Worm (Caenorhabditis elegans) whole organism, midembryonic: ENCODE data around the gene comt-5.
A peak's percentile ranks its signal among the peaks of the same experiment; 100 is the strongest.
"Not testable (repeated sequence)": the region's sequence is repeated elsewhere in the genome, so short reads cannot be mapped to it uniquely, and the experiment has no call there.

Experiments
- T22C8.4 ChIP-seq: fragments of 200-800 bp; sonication (Bioruptor generic); IDR thresholded peaks from 2 replicates; pipeline ENCODE4 v1.3.6; 2022; ENCODE audit warnings: missing genetic modification characterization, missing compliant biosample characterization
- cog-1 ChIP-seq: sonication (generic microtip); optimal IDR thresholded peaks from 2 replicates; lab custom pipeline; 2016; ENCODE audit warnings: missing genetic modification characterization, missing compliant biosample characterization
- flt-1 ChIP-seq: fragments of 200-800 bp; sonication (Bioruptor generic); IDR thresholded peaks from 2 replicates; pipeline ENCODE4 v1.3.6; 2022; ENCODE audit warnings: missing genetic modification characterization, missing compliant biosample characterization
- klf-2 ChIP-seq: fragments of 200-800 bp; sonication (Bioruptor generic); conservative IDR thresholded peaks from 2 replicates; pipeline ENCODE4 v1.3.6; 2022; ENCODE audit warnings: missing genetic modification reagents, missing genetic modification characterization, missing compliant biosample characterization
- med-1 ChIP-seq: sonication (generic microtip); optimal IDR thresholded peaks from 2 replicates; lab custom pipeline; 2017; ENCODE audit warnings: missing genetic modification characterization, mild to moderate bottlenecking, missing compliant biosample characterization, antibody characterized with exemption, missing genetic modification reagents; ENCODE audit not compliant: insufficient read depth
- ref-1 ChIP-seq: fragments of 200-800 bp; sonication (Bioruptor generic); conservative IDR thresholded peaks from 2 replicates; pipeline ENCODE4 v1.3.6; 2022; ENCODE audit warnings: missing genetic modification reagents, missing genetic modification characterization, missing compliant biosample characterization
- tab-1 ChIP-seq: fragments of 200-800 bp; sonication (Bioruptor generic); IDR thresholded peaks from 2 replicates; pipeline ENCODE4 v1.3.6; 2022; ENCODE audit warnings: missing genetic modification characterization, missing compliant biosample characterization
- ztf-23 ChIP-seq: fragments of 200-800 bp; sonication (Bioruptor generic); IDR thresholded peaks from 2 replicates; pipeline ENCODE4 v1.3.6; 2022; ENCODE audit warnings: missing genetic modification reagents, missing genetic modification characterization, missing compliant biosample characterization
- ztf-29 ChIP-seq: fragments of 200-800 bp; sonication (Bioruptor generic); IDR thresholded peaks from 2 replicates; pipeline ENCODE4 v1.3.6; 2022; ENCODE audit warnings: missing genetic modification reagents, missing genetic modification characterization, missing compliant biosample characterization

The comt-5 gene

DNA sequence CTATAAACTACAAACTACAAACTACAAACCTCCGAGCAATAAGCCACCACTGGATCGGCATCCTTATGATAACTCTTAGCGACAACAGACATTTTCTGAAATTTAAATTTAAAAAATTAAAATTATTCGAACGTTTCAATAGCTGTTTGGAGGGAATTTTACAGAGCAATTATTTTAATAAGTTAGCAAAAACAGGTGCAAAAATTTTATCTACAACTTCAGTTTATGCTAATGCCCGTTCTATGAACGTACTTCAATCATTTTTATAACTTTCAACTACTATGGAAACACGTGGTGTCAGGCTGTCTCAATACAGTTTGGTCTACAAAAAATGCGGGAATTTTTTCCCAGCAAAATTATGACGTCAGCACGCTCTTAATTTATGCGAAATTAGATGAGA lies at the start of gene comt-5:
comt-5 (minus strand) TSS at position 101 of the 400 bp plus-strand sequence.
- TF ChIP-seq klf-2 (GFP tag; lab: Robert Waterston, UW) (no peak), T22C8.4 (no peak), flt-1 (GFP tag; lab: Robert Waterston, UW) (no peak), cog-1 (no peak), ztf-23 (GFP tag; lab: Robert Waterston, UW) (no peak), med-1 (no peak), ref-1 (GFP tag; lab: Robert Waterston, UW) (no peak), tab-1 (no peak)

DNA sequence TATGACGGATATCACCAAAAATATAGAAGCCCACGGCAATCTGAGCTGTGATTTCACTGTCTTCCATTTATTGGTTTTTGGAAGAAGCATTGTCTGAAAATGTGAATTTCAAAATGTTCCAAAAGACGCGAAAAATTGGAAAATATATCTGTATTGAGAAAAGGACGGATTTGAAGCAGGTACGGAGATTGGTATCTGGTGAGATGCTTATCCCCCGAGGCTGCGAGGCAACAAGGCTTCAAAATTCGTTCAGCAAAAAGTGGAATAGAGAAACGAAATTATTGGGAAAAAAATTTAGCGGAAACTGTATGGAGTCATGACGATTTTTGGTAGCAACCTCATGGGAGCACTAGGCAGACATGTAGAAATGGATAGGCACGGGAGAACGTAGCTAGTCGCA lies 49.7 kb upstream of the comt-5 start, which contains the start of gene F36F12.1:
F36F12.1 (minus strand) TSS at position 101 of the 400 bp plus-strand sequence.
- TF ChIP-seq flt-1 (GFP tag; lab: Robert Waterston, UW) (no peak), T22C8.4 (no peak), med-1 (no peak), ref-1 (GFP tag; lab: Robert Waterston, UW) (no peak), tab-1 (no peak), cog-1 (no peak), klf-2 (GFP tag; lab: Robert Waterston, UW) (no peak), ztf-29 (GFP tag; lab: Robert Waterston, UW) (no peak), ztf-23 (GFP tag; lab: Robert Waterston, UW) (no peak)

- TF ChIP-seq ztf-29 (GFP tag; lab: Robert Waterston, UW), result no peak
- no peak for TF ChIP-seq ztf-23 (GFP tag; lab: Robert Waterston, UW)
- TF ChIP-seq tab-1, result no peak
- no peak for TF ChIP-seq T22C8.4
- no peak for TF ChIP-seq flt-1 (GFP tag; lab: Robert Waterston, UW)
- TF ChIP-seq cog-1, result no peak
- TF ChIP-seq klf-2 (GFP tag; lab: Robert Waterston, UW), result no peak
- TF ChIP-seq ref-1 (GFP tag; lab: Robert Waterston, UW), result no peak
- TF ChIP-seq med-1, result no peak
Measured at ce11 chrV:2099040-2099439, 45.6 kb upstream of the comt-5 start, which contains the start of gene F36F12.7. F36F12.7 (plus strand) TSS chrV:2099340.

DNA sequence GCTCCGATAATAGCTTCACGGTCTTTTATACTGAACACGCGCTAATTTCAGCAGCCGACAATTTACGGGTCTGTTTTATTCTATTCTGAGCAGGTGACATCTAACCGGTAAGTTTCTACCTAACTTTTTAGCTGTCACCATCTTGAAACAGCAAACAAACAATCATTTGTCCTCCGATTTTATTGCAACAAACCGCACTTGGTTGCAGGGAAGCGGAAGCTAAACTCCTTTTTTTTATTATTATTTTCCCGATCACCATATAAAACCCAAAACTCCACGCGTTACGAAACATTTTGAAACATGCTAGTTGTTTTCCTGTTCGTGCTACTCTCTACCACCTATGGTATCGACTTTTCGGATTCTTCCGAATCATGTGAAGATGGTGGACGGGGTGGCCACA lies 44.2 kb upstream of the comt-5 start, which contains the start of gene clec-208:
clec-208 (plus strand) TSS at position 301 of the 400 bp plus-strand sequence.
- no peak for TF ChIP-seq med-1
- no peak for TF ChIP-seq ref-1 (GFP tag; lab: Robert Waterston, UW)
- TF ChIP-seq T22C8.4, result no peak
- no peak for TF ChIP-seq ztf-23 (GFP tag; lab: Robert Waterston, UW)
- no peak for TF ChIP-seq klf-2 (GFP tag; lab: Robert Waterston, UW)
- no peak for TF ChIP-seq tab-1

- no peak for TF ChIP-seq ref-1 (GFP tag; lab: Robert Waterston, UW)
- TF ChIP-seq med-1, result no peak
- TF ChIP-seq tab-1, result no peak
- TF ChIP-seq ztf-23 (GFP tag; lab: Robert Waterston, UW), result no peak
- TF ChIP-seq cog-1, result no peak
- TF ChIP-seq ztf-29 (GFP tag; lab: Robert Waterston, UW), result no peak
- no peak for TF ChIP-seq T22C8.4
Measured at ce11 chrV:2095772-2096171, 42.4 kb upstream of the comt-5 start, which contains the start of gene clec-207. clec-207 (plus strand) TSS chrV:2096072.

ce11 chrV:2095204-2095603 lies 41.8 kb upstream of the comt-5 start, which contains the start of gene F36F12.2:
F36F12.2 (minus strand) TSS chrV:2095304.
- TF ChIP-seq tab-1, result no peak

DNA sequence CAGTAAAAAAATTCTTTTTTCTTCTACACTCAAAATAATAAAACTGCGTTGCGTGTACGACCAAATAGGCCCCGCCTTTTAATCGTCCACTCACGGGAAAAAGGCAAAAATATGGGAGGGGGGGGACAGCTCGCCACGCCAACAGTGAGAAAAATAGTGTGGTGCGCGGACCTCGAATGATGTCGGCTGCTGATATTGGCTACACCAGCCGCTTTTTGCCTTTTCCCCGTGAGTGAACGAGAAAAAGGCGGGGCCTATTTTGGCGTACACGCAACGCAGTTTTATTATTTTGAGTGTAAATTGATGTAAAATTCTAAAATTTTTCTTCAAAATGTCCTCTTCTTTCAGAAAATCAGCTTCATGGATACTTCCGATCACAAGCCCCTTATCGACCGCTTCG lies 36.9 kb upstream of the comt-5 start, which contains the start of gene ztf-28:
ztf-28 (plus strand) TSS at position 349 of the 400 bp plus-strand sequence.
- TF ChIP-seq med-1; ref-1 (GFP tag; lab: Robert Waterston, UW); ztf-29 (GFP tag; lab: Robert Waterston, UW): not testable (repeated sequence)

DNA sequence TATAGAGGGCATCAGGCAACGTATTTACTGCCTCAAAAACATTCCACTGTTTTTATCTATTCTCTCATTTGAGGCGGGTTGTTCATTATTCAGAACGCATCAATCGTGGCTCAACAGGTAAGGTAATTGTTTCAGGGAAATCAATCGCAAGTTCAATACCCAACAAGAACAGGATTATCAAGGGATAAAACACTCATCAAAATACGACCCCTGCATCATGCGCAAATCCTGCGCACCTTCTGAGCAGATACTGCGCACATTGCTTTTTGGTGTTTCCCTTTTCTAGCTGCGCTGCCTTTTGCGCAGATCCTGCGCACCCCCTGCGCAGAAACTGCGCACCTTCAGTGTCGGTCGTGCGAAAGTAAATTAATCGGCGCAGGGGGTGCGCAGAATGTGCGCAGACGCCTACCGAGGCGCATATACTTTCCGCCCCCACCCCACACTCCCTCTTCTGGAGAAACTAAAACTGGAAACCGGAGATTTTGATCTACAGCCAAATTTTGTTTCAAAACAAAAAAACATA lies 32.4 kb upstream of the comt-5 start, which contains the start of gene F36F12.3:
F36F12.3 (plus strand) TSS at position 51 of the 523 bp plus-strand sequence.
- not testable (repeated sequence) for TF ChIP-seq med-1; flt-1 (GFP tag; lab: Robert Waterston, UW); ztf-29 (GFP tag; lab: Robert Waterston, UW)

- TF ChIP-seq ref-1 (GFP tag; lab: Robert Waterston, UW), result no peak
- no peak for TF ChIP-seq ztf-29 (GFP tag; lab: Robert Waterston, UW)
- no peak for TF ChIP-seq med-1
- 0 out of 2 replicates have a peak, but pooled peaks have one; percentile 10 for TF ChIP-seq klf-2 (GFP tag; lab: Robert Waterston, UW)
- no peak for TF ChIP-seq ztf-23 (GFP tag; lab: Robert Waterston, UW)
Measured at ce11 chrV:2083869-2084268, 30.5 kb upstream of the comt-5 start.

- TF ChIP-seq med-1 (no peak), ztf-29 (GFP tag; lab: Robert Waterston, UW) (no peak), cog-1 (no peak), klf-2 (GFP tag; lab: Robert Waterston, UW) (no peak), ref-1 (GFP tag; lab: Robert Waterston, UW) (no peak), T22C8.4 (no peak), ztf-23 (GFP tag; lab: Robert Waterston, UW) (no peak), flt-1 (GFP tag; lab: Robert Waterston, UW) (no peak), tab-1 (no peak)
Measured at ce11 chrV:2081894-2082293, 28.5 kb upstream of the comt-5 start.

ce11 chrV:2081269-2081668 lies 27.9 kb upstream of the comt-5 start:
- TF ChIP-seq ztf-23 (GFP tag; lab: Robert Waterston, UW) (no peak), tab-1 (no peak), med-1 (no peak), klf-2 (GFP tag; lab: Robert Waterston, UW) (no peak), flt-1 (GFP tag; lab: Robert Waterston, UW) (no peak), T22C8.4 (no peak), cog-1 (no peak), ztf-29 (GFP tag; lab: Robert Waterston, UW) (no peak), ref-1 (GFP tag; lab: Robert Waterston, UW) (no peak)
